Worm (Caenorhabditis elegans): ENCODE data around the gene F20H11.1.

DNA sequence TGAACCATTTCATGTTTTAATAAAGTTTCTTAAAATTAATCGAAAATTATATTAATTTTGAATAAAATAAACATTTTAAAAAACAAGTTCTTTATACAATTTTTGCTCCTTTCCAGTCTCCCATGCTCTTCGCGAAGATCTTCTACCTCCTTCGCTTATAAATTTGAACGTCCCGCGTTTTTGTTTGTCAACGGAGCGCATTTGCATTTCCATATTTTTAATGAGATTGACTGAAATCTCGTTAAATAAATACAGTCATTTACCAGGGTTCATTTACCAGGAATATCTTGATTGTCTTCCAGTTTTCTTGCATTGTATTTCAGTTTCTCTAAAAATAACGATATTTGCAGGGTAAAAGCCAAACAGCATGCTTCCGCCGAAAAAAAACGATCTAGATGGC is 23.1 kb upstream of the F20H11.1 start, which contains the start of gene cmtr-2:
- TF ChIP-seq him-1 (tag; optimal IDR thresholded peaks at IDR 0.05) (no peak), W03F9.2 (tag; optimal IDR thresholded peaks at IDR 0.05) (no peak), dao-5 (tag; optimal IDR thresholded peaks at IDR 0.05) (no peak)

All from whole organism, L4/young adult.